Worm (Caenorhabditis elegans) whole organism, young adult: Measurements from ENCODE around the gene F48F5.8.

Source experiments
- B0035.1 ChIP-seq: sonication (generic microtip); optimal IDR thresholded peaks from 2 replicates; lab custom pipeline; 2016; ENCODE audit warnings: missing genetic modification characterization, mild to moderate bottlenecking, missing compliant biosample characterization, missing genotype, missing genetic modification reagents
- F23B12.7 ChIP-seq: sonication (generic microtip); optimal IDR thresholded peaks from 2 replicates; lab custom pipeline; 2017; ENCODE audit warnings: missing genetic modification characterization, mild to moderate bottlenecking, missing compliant biosample characterization, antibody characterized with exemption, moderate library complexity; ENCODE audit not compliant: insufficient read depth
- K11D2.4 ChIP-seq: fragments of 200-800 bp; sonication (Bioruptor generic); IDR thresholded peaks from 2 replicates; pipeline ENCODE4 v1.3.6; 2022; ENCODE audit warnings: missing genetic modification reagents, missing genetic modification characterization, missing compliant biosample characterization
- Y67H2A.10 ChIP-seq: fragments of 200-800 bp; sonication (Bioruptor generic); conservative IDR thresholded peaks from 2 replicates; pipeline ENCODE4 v1.3.6; 2022; ENCODE audit warnings: missing genetic modification reagents, missing genetic modification characterization, missing compliant biosample characterization
- Y79H2A.3 ChIP-seq: fragments of 200-800 bp; sonication (Bioruptor generic); conservative IDR thresholded peaks from 2 replicates; pipeline ENCODE4 v1.3.6; 2022; ENCODE audit warnings: missing genetic modification reagents, missing genetic modification characterization, missing compliant biosample characterization
- Y95B8A.8 ChIP-seq: fragments of 200-800 bp; sonication (Bioruptor generic); IDR thresholded peaks from 2 replicates; pipeline ENCODE4 v1.3.6; 2022; ENCODE audit warnings: missing genetic modification reagents, missing genetic modification characterization, missing compliant biosample characterization
- aptf-3 ChIP-seq: fragments of 200-800 bp; sonication (Bioruptor generic); IDR thresholded peaks from 2 replicates; pipeline ENCODE4 v1.3.6; 2022; ENCODE audit warnings: missing genetic modification characterization, missing compliant biosample characterization
- atf-7 ChIP-seq: sonication (generic microtip); optimal IDR thresholded peaks from 2 replicates; lab custom pipeline; 2017; ENCODE audit warnings: mild to moderate bottlenecking, missing genetic modification characterization, missing compliant biosample characterization
- athp-1 ChIP-seq: sonication (generic microtip); optimal IDR thresholded peaks from 2 replicates; lab custom pipeline; 2017; ENCODE audit warnings: mild to moderate bottlenecking, missing genetic modification characterization, missing compliant biosample characterization
- attf-3 ChIP-seq: fragments of 200-800 bp; sonication (Bioruptor generic); conservative IDR thresholded peaks from 2 replicates; pipeline ENCODE4 v1.3.6; 2022; ENCODE audit warnings: missing genetic modification reagents, missing genetic modification characterization, missing compliant biosample characterization
- attf-6 ChIP-seq: fragments of 200-800 bp; sonication (Bioruptor generic); IDR thresholded peaks from 2 replicates; pipeline ENCODE4 v1.3.6; 2022; ENCODE audit warnings: missing genetic modification reagents, missing genetic modification characterization, missing compliant biosample characterization
- cebp-2 ChIP-seq: fragments of 200-800 bp; sonication (Bioruptor generic); IDR thresholded peaks from 2 replicates; pipeline ENCODE4 v1.3.6; 2022; ENCODE audit warnings: missing genetic modification characterization, missing compliant biosample characterization
- ceh-27 ChIP-seq: fragments of 200-800 bp; sonication (Bioruptor generic); optimal IDR thresholded peaks from 2 replicates; lab custom pipeline; 2018; ENCODE audit warnings: mild to moderate bottlenecking, missing genetic modification characterization, moderate library complexity, missing compliant biosample characterization
- ceh-91 ChIP-seq: fragments of 200-800 bp; sonication (Bioruptor generic); IDR thresholded peaks from 2 replicates; pipeline ENCODE4 v1.3.6; 2022; ENCODE audit warnings: missing genetic modification reagents, missing genetic modification characterization, missing compliant biosample characterization
- efl-1 ChIP-seq: fragments of 150-350 bp; optimal IDR thresholded peaks from 2 replicates; lab custom pipeline; 2014; ENCODE audit warnings: missing biosample characterization, missing genetic modification reagents, missing genetic modification characterization
- egl-18 ChIP-seq: fragments of 200-800 bp; sonication (Bioruptor generic); IDR thresholded peaks from 2 replicates; pipeline ENCODE4 v1.3.6; 2022; ENCODE audit warnings: missing genetic modification reagents, missing genetic modification characterization, missing compliant biosample characterization
- egl-44 ChIP-seq: fragments of 200-800 bp; sonication (Bioruptor generic); IDR thresholded peaks from 2 replicates; pipeline ENCODE4 v1.3.6; 2022; ENCODE audit warnings: missing genetic modification reagents, missing genetic modification characterization, missing compliant biosample characterization
- him-1 ChIP-seq: sonication (generic microtip); optimal IDR thresholded peaks from 2 replicates; lab custom pipeline; 2016; ENCODE audit warnings: missing genotype, missing genetic modification reagents, missing genetic modification characterization, missing compliant biosample characterization
- hlh-26 ChIP-seq: fragments of 200-800 bp; sonication (Bioruptor generic); conservative IDR thresholded peaks from 2 replicates; pipeline ENCODE4 v1.3.6; 2022; ENCODE audit warnings: missing genetic modification reagents, missing genetic modification characterization, missing compliant biosample characterization
- lin-26 ChIP-seq: fragments of 200-800 bp; sonication (Bioruptor generic); IDR thresholded peaks from 2 replicates; pipeline ENCODE4 v1.3.6; 2022; ENCODE audit warnings: missing genetic modification reagents, missing genetic modification characterization, missing compliant biosample characterization
- lin-40 ChIP-seq: sonication (generic microtip); optimal IDR thresholded peaks from 2 replicates; lab custom pipeline; 2016; ENCODE audit warnings: missing genetic modification characterization, mild to moderate bottlenecking, missing compliant biosample characterization, missing genotype, missing genetic modification reagents
- lir-1 ChIP-seq: fragments of 200-800 bp; sonication (Bioruptor generic); conservative IDR thresholded peaks from 2 replicates; pipeline ENCODE4 v1.3.6; 2022; ENCODE audit warnings: missing genetic modification reagents, missing genetic modification characterization, missing compliant biosample characterization
- lsl-1 ChIP-seq: fragments of 200-800 bp; sonication (Bioruptor generic); optimal IDR thresholded peaks from 2 replicates; lab custom pipeline; 2018; ENCODE audit warnings: mild to moderate bottlenecking, missing genetic modification characterization, moderate library complexity, missing compliant biosample characterization
- lsy-27 ChIP-seq: sonication (generic microtip); optimal IDR thresholded peaks from 2 replicates; lab custom pipeline; 2017; ENCODE audit warnings: missing genetic modification characterization, mild to moderate bottlenecking, missing compliant biosample characterization, antibody characterized with exemption, missing genotype, borderline replicate concordance; ENCODE audit not compliant: insufficient read depth
- madf-10 ChIP-seq: sonication (generic microtip); optimal IDR thresholded peaks from 2 replicates; lab custom pipeline; 2016; ENCODE audit warnings: mild to moderate bottlenecking, missing genetic modification characterization, missing compliant biosample characterization
- madf-8 ChIP-seq: fragments of 200-800 bp; sonication (Bioruptor generic); conservative IDR thresholded peaks from 2 replicates; pipeline ENCODE4 v1.3.6; 2022; ENCODE audit warnings: missing genetic modification reagents, missing genetic modification characterization, missing compliant biosample characterization
- mcd-1 ChIP-seq: fragments of 200-800 bp; sonication (Bioruptor generic); IDR thresholded peaks from 2 replicates; pipeline ENCODE4 v1.3.6; 2022; ENCODE audit warnings: missing genetic modification reagents, missing genetic modification characterization, missing compliant biosample characterization
- mes-4 ChIP-seq: sonication (generic microtip); optimal IDR thresholded peaks from 2 replicates; lab custom pipeline; 2016; ENCODE audit warnings: missing genotype, missing genetic modification characterization, missing compliant biosample characterization
- mxl-1 ChIP-seq: sonication (generic microtip); optimal IDR thresholded peaks from 2 replicates; lab custom pipeline; 2016; ENCODE audit warnings: missing genetic modification characterization, missing compliant biosample characterization
- nhr-179 ChIP-seq: sonication (generic microtip); optimal IDR thresholded peaks from 2 replicates; lab custom pipeline; 2016; ENCODE audit warnings: mild to moderate bottlenecking, missing genetic modification characterization, missing compliant biosample characterization
- nhr-90 ChIP-seq: sonication (generic microtip); optimal IDR thresholded peaks from 2 replicates; lab custom pipeline; 2016; ENCODE audit warnings: missing genotype, mild to moderate bottlenecking, missing genetic modification characterization, missing compliant biosample characterization
- rec-8 ChIP-seq, 2 experiments: sonication (generic microtip); optimal IDR thresholded peaks; 2 replicates each; lab custom pipeline; 2016; ENCODE audit warnings: mild to moderate bottlenecking in 2 of 2, missing genetic modification characterization in 2 of 2, missing genetic modification reagents in 2 of 2, missing genotype in 2 of 2, missing biosample characterization in 1 of 2, missing compliant biosample characterization in 1 of 2, moderate library complexity in 1 of 2
- rpc-1 ChIP-seq, 2 experiments: fragments of 150-350 bp in 1 of 2; sonication (generic microtip) in 1 of 2; optimal IDR thresholded peaks; 2 replicates each; lab custom pipeline; 2014 to 2018; ENCODE audit warnings: missing biosample characterization in 1 of 2, missing genetic modification characterization in 1 of 2, missing genetic modification reagents in 1 of 2, missing genotype in 1 of 2
- sdz-38 ChIP-seq: sonication (generic microtip); optimal IDR thresholded peaks from 2 replicates; lab custom pipeline; 2016; ENCODE audit warnings: missing genotype, missing genetic modification characterization, missing compliant biosample characterization
- snpc-4 ChIP-seq, 5 experiments: fragments of 150-350 bp in 1 of 5; sonication (generic microtip) in 4 of 5; optimal IDR thresholded peaks; 2 replicates each; lab custom pipeline; 2014 to 2018; ENCODE audit warnings: missing genetic modification characterization in 5 of 5, missing biosample characterization in 3 of 5, antibody characterized with exemption in 2 of 5, mild to moderate bottlenecking in 2 of 5, missing compliant biosample characterization in 2 of 5, missing genotype in 2 of 5, moderate library complexity in 2 of 5, missing genetic modification reagents in 1 of 5
- ztf-26 ChIP-seq: sonication (generic microtip); optimal IDR thresholded peaks from 2 replicates; lab custom pipeline; 2017; ENCODE audit warnings: missing genetic modification characterization, missing compliant biosample characterization
- ztf-28 ChIP-seq: fragments of 200-800 bp; sonication (Bioruptor generic); IDR thresholded peaks from 2 replicates; pipeline ENCODE4 v1.3.6; 2022; ENCODE audit warnings: missing genetic modification reagents, missing genetic modification characterization, missing compliant biosample characterization

The F48F5.8 gene

ce11 chrV:20425183-20425400 is at the start of gene F48F5.8, which contains the start of gene fce-2:
TSS of gene F48F5.8 (plus strand) at chrV:20425342.
TSS of gene fce-2 (plus strand) at chrV:20425301.
- TF ChIP-seq B0035.1 (tag; lab: Kevin White, UChicago) = no peak
- TF ChIP-seq F23B12.7 = no peak

- TF ChIP-seq rec-8 (tag; optimal IDR thresholded peaks at IDR 0.05; lab: Kevin White, UChicago) = no peak
- TF ChIP-seq lin-26 (GFP tag; lab: Robert Waterston, UW) = no peak
- TF ChIP-seq Y95B8A.8 (GFP tag; lab: Robert Waterston, UW) = no peak
- no peak for TF ChIP-seq lsl-1 (GFP tag; lab: Kevin White, UChicago)
- no peak for TF ChIP-seq sdz-38
- TF ChIP-seq nhr-90 (tag; lab: Kevin White, UChicago) = no peak
- no peak for TF ChIP-seq lir-1 (GFP tag; lab: Robert Waterston, UW)
- TF ChIP-seq cebp-2 (GFP tag; lab: Robert Waterston, UW) = no peak
- no peak for TF ChIP-seq mxl-1
- TF ChIP-seq mcd-1 (GFP tag; lab: Robert Waterston, UW) = no peak
- no peak for TF ChIP-seq K11D2.4 (GFP tag; lab: Robert Waterston, UW)
- no peak for TF ChIP-seq ceh-27 (GFP tag; lab: Kevin White, UChicago)
- no peak for TF ChIP-seq him-1
- TF ChIP-seq atf-7 (tag; lab: Kevin White, UChicago) = no peak
- no peak for TF ChIP-seq attf-3
- TF ChIP-seq aptf-3 = no peak
- no peak for TF ChIP-seq egl-18 (GFP tag; lab: Robert Waterston, UW)
- no peak for TF ChIP-seq efl-1 (GFP tag; lab: Kevin White, UChicago)
- TF ChIP-seq snpc-4 (GFP tag; optimal IDR thresholded peaks at IDR 0.05; lab: Kevin White, UChicago) = no peak
- TF ChIP-seq snpc-4 (tag; optimal IDR thresholded peaks at IDR 0.05; lab: Kevin White, UChicago) = no peak
Measured at ce11 chrV:20376070-20376469, 49.1 kb upstream of the F48F5.8 start.

ce11 chrV:20380320-20380719 is 44.8 kb upstream of the F48F5.8 start, which contains the start of gene K02E2.6:
TSS of gene K02E2.6 (plus strand) at chrV:20380561.
- TF ChIP-seq egl-44 (GFP tag; lab: Robert Waterston, UW) (no peak), rpc-1 (optimal IDR thresholded peaks at IDR 0.05; lab: Kevin White, UChicago) (no peak), rpc-1 (tag; optimal IDR thresholded peaks at IDR 0.05; lab: Kevin White, UChicago) (no peak), madf-8 (no peak), lin-40 (tag; lab: Kevin White, UChicago) (no peak), athp-1 (no peak), madf-10 (tag; lab: Kevin White, UChicago) (no peak), ceh-91 (no peak), ztf-26 (tag; lab: Kevin White, UChicago) (no peak), lsy-27 (no peak), hlh-26 (GFP tag; lab: Robert Waterston, UW) (no peak), ztf-28 (no peak), nhr-179 (no peak), Y79H2A.3 (no peak), Y67H2A.10 (GFP tag; lab: Robert Waterston, UW) (no peak), attf-6 (GFP tag; lab: Robert Waterston, UW) (no peak), mes-4 (tag; lab: Kevin White, UChicago) (no peak)
